Worm (Caenorhabditis elegans) whole organism, L3 larva: Measurements from ENCODE around the gene cyp-33B1.

Experiments used
- elt-1 ChIP-seq: fragments of 150-350 bp; optimal IDR thresholded peaks from 2 replicates; lab custom pipeline; 2014; ENCODE audit warnings: missing biosample characterization, missing genetic modification characterization
- fkh-10 ChIP-seq: sonication (generic microtip); optimal IDR thresholded peaks from 2 replicates; lab custom pipeline; 2017; ENCODE audit warnings: missing biosample characterization, missing genetic modification reagents, missing genetic modification characterization
- lin-15B ChIP-seq: fragments of 150-350 bp; optimal IDR thresholded peaks from 2 replicates; lab custom pipeline; 2014; ENCODE audit warnings: missing biosample characterization, missing genetic modification characterization
- nfya-1 ChIP-seq: sonication (generic microtip); optimal IDR thresholded peaks from 2 replicates; lab custom pipeline; 2017; ENCODE audit warnings: missing genetic modification characterization, mild to moderate bottlenecking, missing compliant biosample characterization, antibody characterized with exemption, moderate library complexity; ENCODE audit not compliant: insufficient read depth
- nhr-11 ChIP-seq: fragments of 150-350 bp; optimal IDR thresholded peaks from 2 replicates; lab custom pipeline; 2014; ENCODE audit warnings: missing biosample characterization, missing genetic modification characterization
- nhr-77 ChIP-seq: fragments of 150-350 bp; optimal IDR thresholded peaks from 2 replicates; lab custom pipeline; 2014; ENCODE audit warnings: missing biosample characterization, missing genetic modification characterization
- pqm-1 ChIP-seq: fragments of 150-350 bp; optimal IDR thresholded peaks from 2 replicates; lab custom pipeline; 2017; ENCODE audit warnings: missing biosample characterization, missing genetic modification characterization, inconsistent platforms
- snpc-4 ChIP-seq: fragments of 150-350 bp; optimal IDR thresholded peaks from 2 replicates; lab custom pipeline; 2014; ENCODE audit warnings: missing biosample characterization, missing genetic modification characterization
- tbx-2 ChIP-seq: sonication (generic microtip); optimal IDR thresholded peaks from 2 replicates; lab custom pipeline; 2016; ENCODE audit warnings: mild to moderate bottlenecking, missing genetic modification characterization, missing compliant biosample characterization
- unc-62 ChIP-seq: fragments of 150-350 bp; sonication (generic microtip); optimal IDR thresholded peaks from 4 replicates; lab custom pipeline; 2014; ENCODE audit warnings: missing biosample characterization, missing genetic modification reagents, missing genetic modification characterization
- ztf-4 ChIP-seq: fragments of 150-350 bp; optimal IDR thresholded peaks from 2 replicates; lab custom pipeline; 2014; ENCODE audit warnings: missing biosample characterization, missing genetic modification characterization

- no peak for TF ChIP-seq tbx-2 (tag; lab: Kevin White, UChicago)
- no peak for TF ChIP-seq nhr-11 (tag; lab: Kevin White, UChicago)
- TF ChIP-seq ztf-4, result no peak
- TF ChIP-seq snpc-4, result no peak
- no peak for TF ChIP-seq fkh-10 (GFP tag; lab: Kevin White, UChicago)
- no peak for TF ChIP-seq nhr-77 (tag; lab: Kevin White, UChicago)
- TF ChIP-seq nfya-1 (tag; lab: Kevin White, UChicago), result no peak
- TF ChIP-seq lin-15B, result no peak
- TF ChIP-seq elt-1, result no peak
- no peak for TF ChIP-seq unc-62 (GFP tag; lab: Kevin White, UChicago)
- no peak for TF ChIP-seq pqm-1
Measured at ce11 chrV:9030248-9030647, 10.9 kb upstream of the cyp-33B1 start, which contains the start of gene C25E10.5.
